Fruit fly (Drosophila melanogaster) whole organism, embryonic: ENCODE data around the gene Srg3.

Source experiments
- Atf-2 ChIP-seq: fragments of 200-800 bp; sonication (Bioruptor generic); optimal IDR thresholded peaks from 2 replicates; lab custom pipeline; 2016; ENCODE audit warnings: missing biosample characterization, missing genetic modification characterization
- CG12071 ChIP-seq: fragments of 200-800 bp; sonication (Bioruptor generic); optimal IDR thresholded peaks from 3 replicates; lab custom pipeline; 2018; ENCODE audit warnings: missing biosample characterization, mild to moderate bottlenecking, missing genetic modification characterization
- CG15514 ChIP-seq: fragments of 200-800 bp; sonication (Bioruptor generic); optimal IDR thresholded peaks from 3 replicates; lab custom pipeline; 2017; ENCODE audit warnings: missing biosample characterization, missing genetic modification characterization, mild to moderate bottlenecking, moderate library complexity, missing genetic modification reagents
- CG17359 ChIP-seq: fragments of 200-800 bp; sonication (Bioruptor generic); optimal IDR thresholded peaks from 3 replicates; lab custom pipeline; 2018; ENCODE audit warnings: missing biosample characterization, mild to moderate bottlenecking, missing genetic modification characterization, moderate library complexity
- CG18599 ChIP-seq: fragments of 200-800 bp; sonication (Bioruptor generic); optimal IDR thresholded peaks from 3 replicates; lab custom pipeline; 2017; ENCODE audit warnings: missing biosample characterization, missing genetic modification characterization, mild to moderate bottlenecking, moderate library complexity, missing genetic modification reagents
- CG4360 ChIP-seq: fragments of 200-800 bp; sonication (Bioruptor generic); IDR thresholded peaks from 2 replicates; pipeline ENCODE4 v1.3.6; 2022; ENCODE audit warnings: missing biosample characterization, missing genetic modification characterization
- CG7271 ChIP-seq: fragments of 200-800 bp; sonication (Bioruptor generic); optimal IDR thresholded peaks from 2 replicates; lab custom pipeline; 2018; ENCODE audit warnings: missing biosample characterization, mild to moderate bottlenecking, missing genetic modification characterization, moderate library complexity
- HLH54F ChIP-seq: fragments of 200-800 bp; sonication (Bioruptor generic); optimal IDR thresholded peaks from 3 replicates; lab custom pipeline; 2016; ENCODE audit warnings: missing biosample characterization, missing genetic modification characterization
- Spps ChIP-seq: fragments of 200-800 bp; sonication (Bioruptor generic); optimal IDR thresholded peaks from 2 replicates; lab custom pipeline; 2018; ENCODE audit warnings: missing biosample characterization, mild to moderate bottlenecking, missing genetic modification characterization
- Usf ChIP-seq: fragments of 200-800 bp; sonication (Bioruptor generic); optimal IDR thresholded peaks from 2 replicates; lab custom pipeline; 2017; ENCODE audit warnings: missing genotype, missing biosample characterization, missing genetic modification characterization
- dati ChIP-seq: fragments of 200-800 bp; sonication (Bioruptor generic); IDR thresholded peaks from 2 replicates; pipeline ENCODE4 v1.3.6; 2022; ENCODE audit warnings: missing biosample characterization, missing genetic modification characterization
- gcm ChIP-seq: fragments of 200-800 bp; sonication (Bioruptor generic); optimal IDR thresholded peaks from 2 replicates; lab custom pipeline; 2019; ENCODE audit warnings: missing biosample characterization, mild to moderate bottlenecking, missing genetic modification characterization, moderate library complexity
- scrt ChIP-seq: fragments of 200-800 bp; sonication (Bioruptor generic); optimal IDR thresholded peaks from 2 replicates; lab custom pipeline; 2018; ENCODE audit warnings: missing biosample characterization, mild to moderate bottlenecking, missing genetic modification characterization, moderate library complexity
- tx ChIP-seq: fragments of 200-800 bp; sonication (Bioruptor generic); optimal IDR thresholded peaks from 2 replicates; lab custom pipeline; 2016; ENCODE audit warnings: missing biosample characterization, missing genetic modification characterization

- TF ChIP-seq scrt = no peak
- TF ChIP-seq Usf = no peak
- TF ChIP-seq CG12071 (GFP tag; lab: Kevin White, UChicago) = no peak
- no peak for TF ChIP-seq Spps (tag; lab: Kevin White, UChicago)
- TF ChIP-seq dati (GFP tag; lab: Robert Waterston, UW) = no peak
- no peak for TF ChIP-seq HLH54F (GFP tag; lab: Kevin White, UChicago)
- TF ChIP-seq CG4360 = no peak
- no peak for TF ChIP-seq tx
- no peak for TF ChIP-seq CG18599 (GFP tag; lab: Kevin White, UChicago)
- no peak for TF ChIP-seq CG7271 (tag; lab: Kevin White, UChicago)
- TF ChIP-seq CG15514 (GFP tag; lab: Kevin White, UChicago) = no peak
- TF ChIP-seq gcm (GFP tag; lab: Kevin White, UChicago) = no peak
- no peak for TF ChIP-seq Atf-2 (GFP tag; lab: Kevin White, UChicago)
- TF ChIP-seq CG17359 (tag; lab: Kevin White, UChicago) = no peak
Measured at dm6 chr3L:9401354-9402156, 41.5 kb upstream of the Srg3 start.
